Fruit fly (Drosophila melanogaster) whole organism, embryonic: ENCODE results near the gene mbt.

ENCODE experiments used
- B-H1 ChIP-seq: fragments of 200-800 bp; sonication (Bioruptor generic); IDR thresholded peaks from 3 replicates; pipeline ENCODE4 v1.3.6; 2022; ENCODE audit warnings: missing biosample characterization, missing genetic modification characterization
- CG10543 ChIP-seq: fragments of 200-800 bp; sonication (Bioruptor generic); optimal IDR thresholded peaks from 3 replicates; lab custom pipeline; 2017; ENCODE audit warnings: missing biosample characterization, mild to moderate bottlenecking, missing genetic modification characterization, moderate library complexity
- CG10654 ChIP-seq: fragments of 200-800 bp; sonication (Bioruptor generic); optimal IDR thresholded peaks from 2 replicates; lab custom pipeline; 2016; ENCODE audit warnings: missing biosample characterization, missing genetic modification characterization
- CG11504 ChIP-seq: fragments of 200-800 bp; sonication (Bioruptor generic); optimal IDR thresholded peaks from 3 replicates; lab custom pipeline; 2019; ENCODE audit warnings: missing biosample characterization, mild to moderate bottlenecking, missing genetic modification characterization, moderate library complexity
- CG12155 ChIP-seq: fragments of 200-800 bp; sonication (Bioruptor generic); optimal IDR thresholded peaks from 3 replicates; lab custom pipeline; 2016; ENCODE audit warnings: missing biosample characterization, missing genetic modification characterization
- CG12744 ChIP-seq: fragments of 200-800 bp; sonication (Bioruptor generic); optimal IDR thresholded peaks from 2 replicates; lab custom pipeline; 2016; ENCODE audit warnings: missing biosample characterization, missing genetic modification characterization
- CG14441 ChIP-seq: fragments of 200-800 bp; sonication (Bioruptor generic); IDR thresholded peaks from 2 replicates; pipeline ENCODE4 v1.3.6; 2022; ENCODE audit warnings: missing biosample characterization, missing genetic modification characterization
- CG14965 ChIP-seq: fragments of 200-800 bp; sonication (Bioruptor generic); optimal IDR thresholded peaks from 2 replicates; lab custom pipeline; 2016; ENCODE audit warnings: missing biosample characterization, missing genetic modification characterization, borderline replicate concordance
- CG1647 ChIP-seq: fragments of 200-800 bp; sonication (Bioruptor generic); optimal IDR thresholded peaks from 3 replicates; lab custom pipeline; 2016; ENCODE audit warnings: missing biosample characterization, missing genetic modification characterization
- CG16813 ChIP-seq: fragments of 200-800 bp; sonication (Bioruptor generic); IDR thresholded peaks from 3 replicates; pipeline ENCODE4 v1.3.6; 2022; ENCODE audit warnings: missing biosample characterization, missing genetic modification characterization; ENCODE audit not compliant: partially characterized antibody
- CG1832 ChIP-seq: fragments of 200-800 bp; sonication (Bioruptor generic); optimal IDR thresholded peaks from 2 replicates; lab custom pipeline; 2017; ENCODE audit warnings: missing biosample characterization, mild to moderate bottlenecking, missing genetic modification characterization, inconsistent platforms
- CG30403 ChIP-seq: fragments of 200-800 bp; sonication (Bioruptor generic); optimal IDR thresholded peaks from 3 replicates; lab custom pipeline; 2016; ENCODE audit warnings: missing biosample characterization, missing genetic modification characterization
- CG32772 ChIP-seq: fragments of 200-800 bp; sonication (Bioruptor generic); IDR thresholded peaks from 2 replicates; pipeline ENCODE4 v1.3.6; 2022; ENCODE audit warnings: missing biosample characterization, missing genetic modification characterization
- CG3726 ChIP-seq: fragments of 200-800 bp; sonication (Bioruptor generic); IDR thresholded peaks from 3 replicates; pipeline ENCODE4, ENCODE4 v1.3.6; 2022; ENCODE audit warnings: missing biosample characterization, missing genetic modification characterization
- CG42726 ChIP-seq: fragments of 200-800 bp; sonication (Bioruptor generic); IDR thresholded peaks from 2 replicates; pipeline ENCODE4 v1.3.6; 2022; ENCODE audit warnings: missing biosample characterization, missing genetic modification characterization; ENCODE audit not compliant: partially characterized antibody
- CG4328 ChIP-seq: fragments of 200-800 bp; sonication (Bioruptor generic); optimal IDR thresholded peaks from 3 replicates; lab custom pipeline; 2017; ENCODE audit warnings: missing biosample characterization, missing genetic modification reagents, missing genetic modification characterization
- CG4404 ChIP-seq: fragments of 200-800 bp; sonication (Bioruptor generic); IDR thresholded peaks from 2 replicates; pipeline ENCODE4 v1.3.6; 2022; ENCODE audit warnings: missing biosample characterization, missing genetic modification characterization
- CG6654 ChIP-seq: fragments of 200-800 bp; sonication (Bioruptor generic); optimal IDR thresholded peaks from 2 replicates; lab custom pipeline; 2017; ENCODE audit warnings: missing biosample characterization, mild to moderate bottlenecking, missing genetic modification characterization
- CG7987 ChIP-seq: fragments of 200-800 bp; sonication (Bioruptor generic); optimal IDR thresholded peaks from 2 replicates; lab custom pipeline; 2018; ENCODE audit warnings: missing biosample characterization, mild to moderate bottlenecking, missing genetic modification characterization, moderate library complexity
- CG9215 ChIP-seq: fragments of 200-800 bp; sonication (Bioruptor generic); IDR thresholded peaks from 2 replicates; pipeline ENCODE4 v1.3.6; 2022; ENCODE audit warnings: missing biosample characterization, missing genetic modification characterization
- CG9797 ChIP-seq: fragments of 200-800 bp; sonication (Bioruptor generic); optimal IDR thresholded peaks from 3 replicates; lab custom pipeline; 2018; ENCODE audit warnings: missing biosample characterization, mild to moderate bottlenecking, missing genetic modification characterization
- CTCF ChIP-seq: fragments of 200-800 bp; sonication (Bioruptor generic); optimal IDR thresholded peaks from 2 replicates; lab custom pipeline; 2017; ENCODE audit warnings: missing biosample characterization, mild to moderate bottlenecking, missing genetic modification characterization, moderate library complexity
- CkIIα-i1 ChIP-seq: fragments of 200-800 bp; sonication (Bioruptor generic); IDR thresholded peaks from 2 replicates; pipeline ENCODE4 v1.3.6; 2022; ENCODE audit warnings: missing biosample characterization, missing genetic modification characterization
- Dip2 ChIP-seq: fragments of 200-800 bp; sonication (Bioruptor generic); IDR thresholded peaks from 2 replicates; pipeline ENCODE4 v1.3.6; 2022; ENCODE audit warnings: missing biosample characterization, missing genetic modification characterization
- ERR ChIP-seq: fragments of 200-800 bp; sonication (Bioruptor generic); optimal IDR thresholded peaks from 2 replicates; lab custom pipeline; 2016; ENCODE audit warnings: missing biosample characterization, missing genetic modification characterization
- H15 ChIP-seq: fragments of 200-800 bp; sonication (Bioruptor generic); IDR thresholded peaks from 3 replicates; pipeline ENCODE4 v1.3.6; 2022; ENCODE audit warnings: missing biosample characterization, missing genetic modification characterization
- HLH4C ChIP-seq: fragments of 200-800 bp; sonication (Bioruptor generic); IDR thresholded peaks from 3 replicates; pipeline ENCODE4 v1.3.6; 2022; ENCODE audit warnings: missing biosample characterization, missing genetic modification characterization; ENCODE audit not compliant: partially characterized antibody
- Hsf ChIP-seq: fragments of 200-800 bp; sonication (Bioruptor generic); optimal IDR thresholded peaks from 3 replicates; lab custom pipeline; 2016; ENCODE audit warnings: missing biosample characterization, missing genetic modification characterization
- Pdp1 ChIP-seq, 2 experiments: fragments of 200-800 bp; sonication (Bioruptor generic); optimal IDR thresholded peaks; 3 replicates each; lab custom pipeline; 2016; ENCODE audit warnings: missing biosample characterization in 2 of 2, missing genetic modification characterization in 2 of 2, mild to moderate bottlenecking in 1 of 2, moderate library complexity in 1 of 2
- Ptx1 ChIP-seq: fragments of 200-800 bp; sonication (Bioruptor generic); IDR thresholded peaks from 2 replicates; pipeline ENCODE4 v1.3.6; 2022; ENCODE audit warnings: missing biosample characterization, missing genetic modification characterization
- Ssrp ChIP-seq: fragments of 200-800 bp; sonication (Bioruptor generic); optimal IDR thresholded peaks from 2 replicates; lab custom pipeline; 2018; ENCODE audit warnings: missing biosample characterization, mild to moderate bottlenecking, missing genetic modification characterization, moderate library complexity
- TFAM ChIP-seq: fragments of 200-800 bp; sonication (Bioruptor generic); optimal IDR thresholded peaks from 2 replicates; lab custom pipeline; 2017; ENCODE audit warnings: missing biosample characterization, missing genetic modification characterization, inconsistent platforms
- al ChIP-seq: fragments of 200-800 bp; sonication (Bioruptor generic); IDR thresholded peaks from 2 replicates; pipeline ENCODE4 v1.3.6; 2022; ENCODE audit warnings: missing biosample characterization, missing genetic modification characterization
- aop ChIP-seq: fragments of 200-800 bp; sonication (Bioruptor generic); IDR thresholded peaks from 2 replicates; pipeline ENCODE4 v1.3.6; 2022; ENCODE audit warnings: missing biosample characterization, missing genetic modification characterization
- bcd ChIP-seq: fragments of 200-800 bp; sonication (Bioruptor generic); optimal IDR thresholded peaks from 2 replicates; lab custom pipeline; 2017; ENCODE audit warnings: missing biosample characterization, mild to moderate bottlenecking, missing genetic modification characterization
- br ChIP-seq: fragments of >200 bp; optimal IDR thresholded peaks from 2 replicates; lab custom pipeline; 2017
- bsh ChIP-seq, 2 experiments: fragments of 200-800 bp; sonication (Bioruptor generic); optimal IDR thresholded peaks; 2 replicates each; lab custom pipeline; 2017 to 2018; ENCODE audit warnings: mild to moderate bottlenecking in 2 of 2, missing biosample characterization in 2 of 2, missing genetic modification characterization in 2 of 2, moderate library complexity in 1 of 2
- dysf ChIP-seq: fragments of 200-800 bp; sonication (Bioruptor generic); IDR thresholded peaks from 3 replicates; pipeline ENCODE4 v1.3.6; 2022; ENCODE audit warnings: missing biosample characterization, missing genetic modification characterization
- fd64A ChIP-seq: fragments of 200-800 bp; sonication (Bioruptor generic); optimal IDR thresholded peaks from 3 replicates; lab custom pipeline; 2018; ENCODE audit warnings: missing biosample characterization, mild to moderate bottlenecking, missing genetic modification characterization
- gcm ChIP-seq: fragments of 200-800 bp; sonication (Bioruptor generic); optimal IDR thresholded peaks from 2 replicates; lab custom pipeline; 2019; ENCODE audit warnings: missing biosample characterization, mild to moderate bottlenecking, missing genetic modification characterization, moderate library complexity
- klu ChIP-seq: fragments of 200-800 bp; sonication (Bioruptor generic); IDR thresholded peaks from 2 replicates; pipeline ENCODE4 v1.3.6; 2022; ENCODE audit warnings: missing biosample characterization, missing genetic modification characterization
- lilli ChIP-seq: fragments of 200-800 bp; sonication (Bioruptor generic); optimal IDR thresholded peaks from 3 replicates; lab custom pipeline; 2016; ENCODE audit warnings: missing biosample characterization, missing genetic modification characterization
- lmd ChIP-seq: fragments of 200-800 bp; sonication (Bioruptor generic); IDR thresholded peaks from 2 replicates; pipeline ENCODE4 v1.3.6; 2022; ENCODE audit warnings: missing biosample characterization, missing genetic modification characterization
- peb ChIP-seq: fragments of 200-800 bp; sonication (Bioruptor generic); IDR thresholded peaks from 2 replicates; pipeline ENCODE4 v1.3.6; 2022; ENCODE audit warnings: missing biosample characterization, missing genetic modification characterization
- pfk ChIP-seq: fragments of 200-800 bp; sonication (Bioruptor generic); optimal IDR thresholded peaks from 2 replicates; lab custom pipeline; 2018; ENCODE audit warnings: missing biosample characterization, mild to moderate bottlenecking, missing genetic modification characterization, moderate library complexity
- pita ChIP-seq: fragments of 200-800 bp; sonication (Bioruptor generic); optimal IDR thresholded peaks from 2 replicates; lab custom pipeline; 2017; ENCODE audit warnings: missing biosample characterization, mild to moderate bottlenecking, missing genetic modification characterization
- sim ChIP-seq: fragments of 200-800 bp; sonication (Bioruptor generic); IDR thresholded peaks from 2 replicates; pipeline ENCODE4 v1.3.6; 2022; ENCODE audit warnings: missing biosample characterization, missing genetic modification characterization
- sob ChIP-seq: fragments of 200-800 bp; sonication (Bioruptor generic); IDR thresholded peaks from 2 replicates; pipeline ENCODE4 v1.3.6; 2022; ENCODE audit warnings: missing biosample characterization, missing genetic modification characterization
- tgo ChIP-seq: fragments of 200-800 bp; sonication (Bioruptor generic); IDR thresholded peaks from 3 replicates; pipeline ENCODE4 v1.3.6; 2022; ENCODE audit warnings: missing biosample characterization, missing genetic modification characterization
- tll ChIP-seq, 2 experiments: fragments of 200-800 bp in 1 of 2; fragments of >200 bp in 1 of 2; sonication (Bioruptor generic) in 1 of 2; optimal IDR thresholded peaks; 2 replicates each; lab custom pipeline; 2017 to 2019; ENCODE audit warnings: missing biosample characterization in 2 of 2, missing genetic modification characterization in 2 of 2, mild to moderate bottlenecking in 1 of 2, moderate library complexity in 1 of 2
- vvl ChIP-seq: fragments of 200-800 bp; sonication (Bioruptor generic); IDR thresholded peaks from 2 replicates; pipeline ENCODE4 v1.3.6; 2022; ENCODE audit warnings: missing biosample characterization, missing genetic modification characterization
- zfh2 ChIP-seq: fragments of 200-800 bp; sonication (Bioruptor generic); optimal IDR thresholded peaks from 2 replicates; lab custom pipeline; 2016; ENCODE audit warnings: missing biosample characterization, missing genetic modification characterization

The mbt gene

DNA sequence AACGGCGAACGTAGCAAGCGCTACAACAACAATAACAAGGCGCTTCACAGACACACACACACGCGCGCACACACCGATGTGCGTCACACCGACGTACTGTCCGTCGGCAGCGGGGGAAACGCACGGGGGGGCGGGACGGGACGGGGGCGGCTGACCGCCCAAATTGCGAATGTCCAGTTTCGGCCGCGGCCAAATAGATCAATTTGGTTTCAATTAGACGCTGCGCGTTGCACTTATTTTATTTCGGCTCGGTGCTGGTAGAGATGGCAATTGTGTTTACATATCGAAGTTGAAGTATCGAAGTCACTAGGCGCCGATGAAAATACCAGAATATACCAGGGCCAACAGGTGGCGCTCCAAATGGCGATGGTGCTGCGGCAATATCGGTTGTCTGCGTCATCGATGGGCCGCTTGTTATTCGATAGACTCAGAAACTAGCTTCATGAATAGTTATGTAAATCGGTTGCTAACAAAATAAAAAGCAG lies 26.7 kb downstream of the mbt start, which contains the start of gene Rok (continued):
- TF ChIP-seq aop (no peak), HLH4C (GFP tag; lab: Robert Waterston, UW) (peak; percentile 79; the same call in 2 of the 3 replicates), CG3726 (GFP tag; lab: Robert Waterston, UW) (no peak), fd64A (GFP tag; lab: Kevin White, UChicago) (no peak), sim (no peak), zfh2 (GFP tag; lab: Kevin White, UChicago) (no peak), lilli (GFP tag; lab: Kevin White, UChicago) (no peak), CG30403 (GFP tag; lab: Kevin White, UChicago) (no peak), pita (GFP tag; lab: Kevin White, UChicago) (no peak), vvl (GFP tag; lab: Robert Waterston, UW) (no peak; the same call in 1 of the 2 replicates), Dip2 (GFP tag; lab: Robert Waterston, UW) (no peak), klu (GFP tag; lab: Robert Waterston, UW) (no peak), CG4404 (GFP tag; lab: Robert Waterston, UW) (no peak), br (lab: Kevin White, UChicago) (no peak), lmd (peak; percentile 13; the same call in 1 of the 2 replicates), B-H1 (GFP tag; lab: Robert Waterston, UW) (no peak), pfk (no peak), dysf (GFP tag; lab: Robert Waterston, UW) (no peak), gcm (GFP tag; lab: Kevin White, UChicago) (no peak), CG12744 (GFP tag; lab: Kevin White, UChicago) (no peak), Ssrp (no peak), CG1832 (GFP tag; lab: Kevin White, UChicago) (no peak), sob (no peak), al (GFP tag; lab: Robert Waterston, UW) (no peak), Ptx1 (GFP tag; lab: Robert Waterston, UW) (no peak), CG42726 (GFP tag; lab: Robert Waterston, UW) (peak; percentile 91), CG7987 (GFP tag; lab: Kevin White, UChicago) (no peak), TFAM (GFP tag; lab: Kevin White, UChicago) (no peak), tgo (no peak), CG9215 (GFP tag; lab: Robert Waterston, UW) (no peak), Pdp1 (GFP tag; optimal IDR thresholded peaks at IDR 0.05; lab: Kevin White, UChicago) (peak in 1 of 2 experiments; percentile 46), CG4328 (GFP tag; lab: Kevin White, UChicago) (no peak), bsh (GFP tag; optimal IDR thresholded peaks at IDR 0.05; lab: Kevin White, UChicago) (no peak), Hsf (no peak), CG11504 (tag; lab: Kevin White, UChicago) (no peak), CG32772 (GFP tag; lab: Robert Waterston, UW) (no peak), CG10654 (no peak), CG14441 (peak; percentile 7; the same call in 1 of the 2 replicates), CG10543 (GFP tag; lab: Kevin White, UChicago) (no peak), CkIIα-i1 (GFP tag; lab: Robert Waterston, UW) (no peak), H15 (GFP tag; lab: Robert Waterston, UW) (no peak), CG1647 (GFP tag; lab: Kevin White, UChicago) (no peak), CG14965 (GFP tag; lab: Kevin White, UChicago) (no peak), CG9797 (peak; percentile 69), CG12155 (GFP tag; lab: Kevin White, UChicago) (no peak), bcd (GFP tag; lab: Kevin White, UChicago) (no peak), peb (no peak), ERR (GFP tag; lab: Kevin White, UChicago) (no peak), CG6654 (no peak), CTCF (peak; percentile 93), tll (GFP tag; optimal IDR thresholded peaks at IDR 0.05; lab: Kevin White, UChicago) (no peak), CG16813 (GFP tag; lab: Robert Waterston, UW) (peak; percentile 85)
